Fruit fly (Drosophila melanogaster) whole organism, embryonic: ENCODE results near the gene CAHbeta.
A peak's percentile ranks its signal among the peaks of the same experiment; 100 is the strongest.

Experiments used
- B-H1 ChIP-seq: fragments of 200-800 bp; sonication (Bioruptor generic); IDR thresholded peaks from 3 replicates; pipeline ENCODE4 v1.3.6; 2022; ENCODE audit warnings: missing biosample characterization, missing genetic modification characterization
- CG10267 ChIP-seq: fragments of 200-800 bp; sonication (Bioruptor generic); optimal IDR thresholded peaks from 2 replicates; lab custom pipeline; 2018; ENCODE audit warnings: missing biosample characterization, mild to moderate bottlenecking, missing genetic modification characterization, moderate library complexity
- CG10979 ChIP-seq: fragments of 200-800 bp; sonication (Bioruptor generic); optimal IDR thresholded peaks from 2 replicates; lab custom pipeline; 2018; ENCODE audit warnings: missing biosample characterization, mild to moderate bottlenecking, missing genetic modification characterization, moderate library complexity
- CG13123 ChIP-seq: fragments of 200-800 bp; sonication (Bioruptor generic); optimal IDR thresholded peaks from 2 replicates; lab custom pipeline; 2016; ENCODE audit warnings: missing biosample characterization, missing genetic modification characterization
- CG13624 ChIP-seq: fragments of 200-800 bp; sonication (Bioruptor generic); optimal IDR thresholded peaks from 2 replicates; lab custom pipeline; 2016; ENCODE audit warnings: missing biosample characterization, missing genetic modification characterization
- CG14710 ChIP-seq: fragments of 200-800 bp; sonication (Bioruptor generic); optimal IDR thresholded peaks from 3 replicates; lab custom pipeline; 2019; ENCODE audit warnings: missing biosample characterization, mild to moderate bottlenecking, missing genetic modification characterization, moderate library complexity
- CG1602 ChIP-seq: fragments of 200-800 bp; sonication (Bioruptor generic); optimal IDR thresholded peaks from 3 replicates; lab custom pipeline; 2016; ENCODE audit warnings: missing biosample characterization, missing genetic modification characterization
- CG1603 ChIP-seq: fragments of 200-800 bp; sonication (Bioruptor generic); optimal IDR thresholded peaks from 2 replicates; lab custom pipeline; 2019; ENCODE audit warnings: missing biosample characterization, mild to moderate bottlenecking, missing genetic modification characterization, moderate library complexity
- CG16813 ChIP-seq: fragments of 200-800 bp; sonication (Bioruptor generic); IDR thresholded peaks from 3 replicates; pipeline ENCODE4 v1.3.6; 2022; ENCODE audit warnings: missing biosample characterization, missing genetic modification characterization; ENCODE audit not compliant: partially characterized antibody
- CG17802 ChIP-seq: fragments of 200-800 bp; sonication (Bioruptor generic); optimal IDR thresholded peaks from 2 replicates; lab custom pipeline; 2018; ENCODE audit warnings: missing biosample characterization, mild to moderate bottlenecking, missing genetic modification characterization, moderate library complexity
- CG17829 ChIP-seq: fragments of 200-800 bp; optimal IDR thresholded peaks from 2 replicates; lab custom pipeline; 2019; ENCODE audit warnings: missing biosample characterization, mild to moderate bottlenecking, missing genetic modification characterization, moderate library complexity
- CG18262 ChIP-seq: fragments of 200-800 bp; optimal IDR thresholded peaks from 3 replicates; lab custom pipeline; 2019; ENCODE audit warnings: missing biosample characterization, mild to moderate bottlenecking, missing genetic modification characterization, moderate library complexity
- CG31388 ChIP-seq: fragments of 200-800 bp; sonication (Bioruptor generic); optimal IDR thresholded peaks from 2 replicates; lab custom pipeline; 2016; ENCODE audit warnings: missing biosample characterization, missing genetic modification characterization
- CG3407 ChIP-seq: fragments of 200-800 bp; sonication (Bioruptor generic); optimal IDR thresholded peaks from 2 replicates; lab custom pipeline; 2018; ENCODE audit warnings: missing biosample characterization, mild to moderate bottlenecking, missing genetic modification characterization
- CG34224 ChIP-seq: fragments of 200-800 bp; sonication (Bioruptor generic); IDR thresholded peaks from 3 replicates; pipeline ENCODE4 v1.3.6; 2022; ENCODE audit warnings: missing biosample characterization, missing genetic modification characterization; ENCODE audit not compliant: partially characterized antibody
- CG4820 ChIP-seq: fragments of 200-800 bp; sonication (Bioruptor generic); optimal IDR thresholded peaks from 3 replicates; lab custom pipeline; 2016; ENCODE audit warnings: missing biosample characterization, missing genetic modification characterization
- CG6254 ChIP-seq: fragments of 200-800 bp; sonication (Bioruptor generic); optimal IDR thresholded peaks from 3 replicates; lab custom pipeline; 2017; ENCODE audit warnings: mild to moderate bottlenecking, missing biosample characterization, missing genetic modification reagents, missing genetic modification characterization
- CG7372 ChIP-seq: fragments of 200-800 bp; sonication (Bioruptor generic); IDR thresholded peaks from 2 replicates; pipeline ENCODE4 v1.3.6; 2022; ENCODE audit warnings: missing biosample characterization, missing genetic modification characterization
- CG8944 ChIP-seq: fragments of 200-800 bp; sonication (Bioruptor generic); optimal IDR thresholded peaks from 3 replicates; lab custom pipeline; 2016; ENCODE audit warnings: missing biosample characterization, missing genetic modification characterization
- E2f1 ChIP-seq: fragments of 200-800 bp; sonication (Bioruptor generic); IDR thresholded peaks from 2 replicates; pipeline ENCODE4 v1.3.6; 2022; ENCODE audit warnings: missing biosample characterization, missing genetic modification characterization
- Ets65A ChIP-seq: fragments of 200-800 bp; sonication (Bioruptor generic); peaks from one replicate; lab custom pipeline; 2016; ENCODE audit warnings: missing biosample characterization, missing genetic modification characterization
- MBD-R2 ChIP-seq: fragments of 200-800 bp; sonication (Bioruptor generic); IDR thresholded peaks from 2 replicates; pipeline ENCODE4 v1.3.6; 2022; ENCODE audit warnings: missing biosample characterization, missing genetic modification characterization
- Usf ChIP-seq: fragments of 200-800 bp; sonication (Bioruptor generic); optimal IDR thresholded peaks from 2 replicates; lab custom pipeline; 2017; ENCODE audit warnings: missing genotype, missing biosample characterization, missing genetic modification characterization
- Xbp1 ChIP-seq: fragments of 200-800 bp; sonication (Bioruptor generic); optimal IDR thresholded peaks from 3 replicates; lab custom pipeline; 2016; ENCODE audit warnings: missing biosample characterization, mild to moderate bottlenecking, missing genetic modification characterization
- Xrp1 ChIP-seq: fragments of 200-800 bp; sonication (Bioruptor generic); IDR thresholded peaks from 2 replicates; pipeline ENCODE4 v1.3.6; 2022; ENCODE audit warnings: missing biosample characterization, missing genetic modification characterization
- ato ChIP-seq: fragments of 200-800 bp; sonication (Bioruptor generic); IDR thresholded peaks from 2 replicates; pipeline ENCODE4 v1.3.6; 2022; ENCODE audit warnings: missing biosample characterization, missing genetic modification characterization; ENCODE audit not compliant: partially characterized antibody
- dati ChIP-seq: fragments of 200-800 bp; sonication (Bioruptor generic); IDR thresholded peaks from 2 replicates; pipeline ENCODE4 v1.3.6; 2022; ENCODE audit warnings: missing biosample characterization, missing genetic modification characterization
- dmrt11E ChIP-seq: fragments of 200-800 bp; sonication (Bioruptor generic); optimal IDR thresholded peaks from 3 replicates; lab custom pipeline; 2018; ENCODE audit warnings: missing biosample characterization, mild to moderate bottlenecking, missing genetic modification characterization, moderate library complexity
- fd102C ChIP-seq: fragments of 200-800 bp; sonication (Bioruptor generic); optimal IDR thresholded peaks from 2 replicates; lab custom pipeline; 2018; ENCODE audit warnings: missing biosample characterization, mild to moderate bottlenecking, missing genetic modification characterization, moderate library complexity
- ftz-f1 ChIP-seq: fragments of 200-800 bp; sonication (Bioruptor generic); optimal IDR thresholded peaks from 2 replicates; lab custom pipeline; 2016; ENCODE audit warnings: missing biosample characterization, missing genetic modification characterization
- gem ChIP-seq: fragments of 200-800 bp; sonication (Bioruptor generic); optimal IDR thresholded peaks from 2 replicates; lab custom pipeline; 2019; ENCODE audit warnings: missing biosample characterization, mild to moderate bottlenecking, missing genetic modification characterization, moderate library complexity
- ham ChIP-seq: fragments of 200-800 bp; sonication (Bioruptor generic); IDR thresholded peaks from 2 replicates; pipeline ENCODE4 v1.3.6; 2022; ENCODE audit warnings: missing biosample characterization, missing genetic modification characterization
- hkb ChIP-seq, 2 experiments: fragments of 200-800 bp in 1 of 2; fragments of >200 bp in 1 of 2; sonication (Bioruptor generic) in 1 of 2; IDR thresholded peaks in 1 of 2; optimal IDR thresholded peaks in 1 of 2; 2 replicates each; pipeline versions ENCODE4 v1.3.6 to Lab custom; 2017 to 2022; ENCODE audit warnings: missing biosample characterization in 1 of 2, missing genetic modification characterization in 1 of 2
- lola ChIP-seq, 3 experiments: fragments of >200 bp in 2 of 3; fragments of 200-800 bp in 1 of 3; sonication (Bioruptor generic) in 1 of 3; optimal IDR thresholded peaks; 2 replicates each; lab custom pipeline; 2017 to 2019; ENCODE audit warnings: missing biosample characterization in 3 of 3, missing genetic modification characterization in 3 of 3, mild to moderate bottlenecking in 1 of 3, moderate library complexity in 1 of 3
- mld ChIP-seq: fragments of 200-800 bp; sonication (Bioruptor generic); IDR thresholded peaks from 3 replicates; pipeline ENCODE4 v1.3.6; 2022; ENCODE audit warnings: missing biosample characterization, missing genetic modification characterization; ENCODE audit not compliant: partially characterized antibody
- nau ChIP-seq: fragments of 200-800 bp; sonication (Bioruptor generic); optimal IDR thresholded peaks from 3 replicates; lab custom pipeline; 2017; ENCODE audit warnings: missing biosample characterization, mild to moderate bottlenecking, missing genetic modification characterization, missing genetic modification reagents
- pan ChIP-seq, 4 experiments: fragments of >200 bp in 3 of 4; fragments of 200-800 bp in 1 of 4; sonication (Bioruptor generic) in 1 of 4; optimal IDR thresholded peaks in 3 of 4; IDR thresholded peaks in 1 of 4; 2 replicates each; pipeline versions ENCODE4 v1.3.6 to Lab custom; 2017 to 2022; ENCODE audit warnings: missing biosample characterization in 2 of 4, missing genetic modification characterization in 2 of 4, mixed read lengths in 1 of 4
- pb ChIP-seq: fragments of 200-800 bp; sonication (Bioruptor generic); optimal IDR thresholded peaks from 3 replicates; lab custom pipeline; 2016; ENCODE audit warnings: missing biosample characterization, missing genetic modification characterization
- prd ChIP-seq, 3 experiments: fragments of >200 bp in 2 of 3; fragments of 200-800 bp in 1 of 3; sonication (Bioruptor generic) in 1 of 3; optimal IDR thresholded peaks in 2 of 3; IDR thresholded peaks in 1 of 3; 2 replicates in 2 of 3; 3 replicates in 1 of 3; pipeline versions ENCODE4 v1.3.6 to Lab custom; 2017 to 2022; ENCODE audit warnings: missing biosample characterization in 1 of 3, missing genetic modification characterization in 1 of 3
- seq ChIP-seq: fragments of 200-800 bp; sonication (Bioruptor generic); IDR thresholded peaks from 2 replicates; pipeline ENCODE4 v1.3.6; 2022; ENCODE audit warnings: missing biosample characterization, missing genetic modification characterization
- sim ChIP-seq: fragments of 200-800 bp; sonication (Bioruptor generic); IDR thresholded peaks from 2 replicates; pipeline ENCODE4 v1.3.6; 2022; ENCODE audit warnings: missing biosample characterization, missing genetic modification characterization
- sima ChIP-seq: fragments of 200-800 bp; sonication (Bioruptor generic); optimal IDR thresholded peaks from 2 replicates; lab custom pipeline; 2016; ENCODE audit warnings: missing biosample characterization, missing genetic modification characterization
- ttk ChIP-seq: fragments of 200-800 bp; sonication (Bioruptor generic); IDR thresholded peaks from 2 replicates; pipeline ENCODE4 v2.1.2; 2022; ENCODE audit warnings: missing biosample characterization, missing genetic modification characterization
- unc-4 ChIP-seq: fragments of 200-800 bp; sonication (Bioruptor generic); IDR thresholded peaks from 2 replicates; pipeline ENCODE4 v1.3.6; 2022; ENCODE audit warnings: missing biosample characterization, missing genetic modification characterization; ENCODE audit not compliant: partially characterized antibody
- usp ChIP-seq: fragments of >200 bp; optimal IDR thresholded peaks from 2 replicates; lab custom pipeline; 2017; ENCODE audit warnings: missing biosample characterization, missing genetic modification characterization
- wdn ChIP-seq: fragments of 200-800 bp; sonication (Bioruptor generic); IDR thresholded peaks from 2 replicates; pipeline ENCODE4 v1.3.6; 2022; ENCODE audit warnings: missing biosample characterization, missing genetic modification characterization
- yki ChIP-seq: fragments of >200 bp; optimal IDR thresholded peaks from 3 replicates; lab custom pipeline; 2018
- zen ChIP-seq: fragments of 200-800 bp; sonication (Bioruptor generic); optimal IDR thresholded peaks from 3 replicates; lab custom pipeline; 2018; ENCODE audit warnings: missing biosample characterization, mild to moderate bottlenecking, missing genetic modification characterization, moderate library complexity
- zf30C ChIP-seq: fragments of 200-800 bp; sonication (Bioruptor generic); optimal IDR thresholded peaks from 3 replicates; lab custom pipeline; 2018; ENCODE audit warnings: missing biosample characterization, mild to moderate bottlenecking, missing genetic modification characterization

Gene CAHbeta

DNA sequence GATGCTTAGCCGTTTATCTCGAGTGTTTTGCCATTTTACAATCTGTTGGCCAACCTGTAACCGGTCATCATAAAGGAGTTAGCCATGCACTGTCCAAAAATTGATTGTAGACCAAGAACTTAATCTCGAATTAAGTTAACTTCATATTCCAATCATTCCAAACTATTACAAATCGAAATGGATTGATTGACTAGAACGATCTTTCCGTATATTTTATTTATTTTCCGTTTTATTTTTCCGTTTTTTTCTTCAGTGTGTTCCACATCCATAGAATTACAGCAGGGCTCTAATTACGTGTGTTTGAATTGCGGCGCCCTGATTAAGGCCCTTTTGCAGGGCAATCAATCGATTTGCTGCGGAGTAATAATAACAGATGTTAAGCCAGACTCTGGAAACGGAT lies 47.9 kb upstream of the CAHbeta start:
- TF ChIP-seq wdn (GFP tag; lab: Robert Waterston, UW) (no peak), prd (optimal IDR thresholded peaks at IDR 0.05; lab: Kevin White, UChicago) (no peak), prd (GFP tag; IDR thresholded peaks at IDR 0.05; lab: Robert Waterston, UW) (peak; percentile 33; the same call in 1 of the 3 replicates), CG17829 (tag; lab: Kevin White, UChicago) (peak; percentile 16), lola (GFP tag; optimal IDR thresholded peaks at IDR 0.05; lab: Kevin White, UChicago) (peak in 1 of 3 experiments; percentile 42), CG16813 (GFP tag; lab: Robert Waterston, UW) (no peak), CG6254 (GFP tag; lab: Kevin White, UChicago) (peak; percentile 27), seq (GFP tag; lab: Robert Waterston, UW) (no peak), Xbp1 (no peak), unc-4 (GFP tag; lab: Robert Waterston, UW) (no peak), gem (tag; lab: Kevin White, UChicago) (peak; percentile 43), pan (optimal IDR thresholded peaks at IDR 0.05; lab: Kevin White, UChicago) (no peak), pan (GFP tag; optimal IDR thresholded peaks at IDR 0.05 in 1 of 2, IDR thresholded peaks at IDR 0.05 in 1 of 2) (peak in 1 of 2 experiments; percentile 17), CG10979 (peak; percentile 28), dati (GFP tag; lab: Robert Waterston, UW) (no peak), CG7372 (no peak), B-H1 (GFP tag; lab: Robert Waterston, UW) (no peak), CG13123 (GFP tag; lab: Kevin White, UChicago) (no peak), CG14710 (peak; percentile 12), MBD-R2 (GFP tag; lab: Robert Waterston, UW) (no peak), mld (GFP tag; lab: Robert Waterston, UW) (no peak), nau (GFP tag; lab: Kevin White, UChicago) (no peak), CG1603 (tag; lab: Kevin White, UChicago) (peak; percentile 14), CG13624 (GFP tag; lab: Kevin White, UChicago) (no peak), CG17802 (tag; lab: Kevin White, UChicago) (peak; percentile 0), CG8944 (GFP tag; lab: Kevin White, UChicago) (no peak), usp (GFP tag; lab: Kevin White, UChicago) (no peak), ttk (GFP tag; lab: Robert Waterston, UW) (no peak), zf30C (GFP tag; lab: Kevin White, UChicago) (peak; percentile 24), dmrt11E (peak; percentile 51), Ets65A (no peak), CG10267 (tag; lab: Kevin White, UChicago) (peak; percentile 9), Xrp1 (GFP tag; lab: Robert Waterston, UW) (peak; percentile 5; the same call in 1 of the 2 replicates), ftz-f1 (GFP tag; lab: Kevin White, UChicago) (no peak), yki (lab: Kevin White, UChicago) (no peak), sima (GFP tag; lab: Kevin White, UChicago) (no peak), CG34224 (GFP tag; lab: Robert Waterston, UW) (no peak), ham (GFP tag; lab: Robert Waterston, UW) (no peak), CG31388 (GFP tag; lab: Kevin White, UChicago) (no peak), CG1602 (GFP tag; lab: Kevin White, UChicago) (no peak), hkb (optimal IDR thresholded peaks at IDR 0.05; lab: Kevin White, UChicago) (no peak), hkb (GFP tag; IDR thresholded peaks at IDR 0.05; lab: Robert Waterston, UW) (no peak), sim (GFP tag; lab: Robert Waterston, UW) (no peak), Usf (no peak), pb (GFP tag; lab: Kevin White, UChicago) (no peak), fd102C (GFP tag; lab: Kevin White, UChicago) (peak; percentile 50), zen (tag; lab: Kevin White, UChicago) (peak; percentile 60), E2f1 (no peak), CG4820 (GFP tag; lab: Kevin White, UChicago) (peak; percentile 3), ato (GFP tag; lab: Robert Waterston, UW) (no peak), CG18262 (tag; lab: Kevin White, UChicago) (peak; percentile 19), CG3407 (GFP tag; lab: Kevin White, UChicago) (no peak)
